Worm (Caenorhabditis elegans) whole organism, L1 larva: Measurements from ENCODE around the gene F10D7.5.

ENCODE experiments used
- C04F5.9 ChIP-seq: sonication (generic microtip); optimal IDR thresholded peaks from 2 replicates; lab custom pipeline; 2016; ENCODE audit warnings: missing genetic modification characterization, missing compliant biosample characterization
- C16A3.4 ChIP-seq: fragments of 150-350 bp; optimal IDR thresholded peaks from 2 replicates; lab custom pipeline; 2014; ENCODE audit warnings: missing biosample characterization, missing genetic modification characterization
- C34B4.2 ChIP-seq: sonication (generic microtip); optimal IDR thresholded peaks from 2 replicates; lab custom pipeline; 2017; ENCODE audit warnings: mild to moderate bottlenecking, missing genetic modification characterization, missing compliant biosample characterization
- ama-1 ChIP-seq: fragments of 150-350 bp; optimal IDR thresholded peaks from 2 replicates; lab custom pipeline; 2014
- blmp-1 ChIP-seq: fragments of 150-350 bp; optimal IDR thresholded peaks from 2 replicates; lab custom pipeline; 2014; ENCODE audit warnings: missing biosample characterization, missing genetic modification characterization
- ceh-63 ChIP-seq: fragments of 200-800 bp; sonication (Bioruptor generic); optimal IDR thresholded peaks from 2 replicates; lab custom pipeline; 2018; ENCODE audit warnings: mild to moderate bottlenecking, missing genetic modification characterization, missing compliant biosample characterization
- ceh-8 ChIP-seq: fragments of 200-800 bp; sonication (Bioruptor generic); optimal IDR thresholded peaks from 2 replicates; lab custom pipeline; 2018; ENCODE audit warnings: mild to moderate bottlenecking, missing genetic modification characterization, moderate library complexity, missing compliant biosample characterization
- ceh-82 ChIP-seq, 3 experiments: fragments of 150-350 bp in 1 of 3; sonication (generic microtip) in 2 of 3; optimal IDR thresholded peaks; 2 replicates each; lab custom pipeline; 2014 to 2017; ENCODE audit warnings: missing biosample characterization in 3 of 3, missing genetic modification characterization in 3 of 3
- ceh-88 ChIP-seq: fragments of 200-800 bp; sonication (Bioruptor generic); IDR thresholded peaks from 2 replicates; pipeline ENCODE4 v1.3.6; 2022; ENCODE audit warnings: missing genetic modification characterization, missing compliant biosample characterization
- dpl-1 ChIP-seq, 3 experiments: fragments of 150-350 bp in 2 of 3; sonication (generic microtip) in 1 of 3; optimal IDR thresholded peaks; 2 replicates each; lab custom pipeline; 2014 to 2017; ENCODE audit warnings: missing biosample characterization in 3 of 3, missing genetic modification characterization in 3 of 3, missing genetic modification reagents in 3 of 3
- dsc-1 ChIP-seq: sonication (generic microtip); optimal IDR thresholded peaks from 2 replicates; lab custom pipeline; 2016; ENCODE audit warnings: mild to moderate bottlenecking, missing genetic modification characterization, missing compliant biosample characterization
- efl-1 ChIP-seq, 4 experiments: fragments of 150-350 bp; optimal IDR thresholded peaks in 3 of 4; peaks in 1 of 4; 1 replicate in 1 of 4; 2 replicates in 3 of 4; lab custom pipeline; 2014; ENCODE audit warnings: missing biosample characterization in 2 of 4, missing genetic modification characterization in 2 of 4, missing genetic modification reagents in 2 of 4
- efl-3 ChIP-seq: fragments of 200-800 bp; sonication (Bioruptor generic); optimal IDR thresholded peaks from 2 replicates; lab custom pipeline; 2018; ENCODE audit warnings: mild to moderate bottlenecking, missing genetic modification characterization, missing compliant biosample characterization
- ets-5 ChIP-seq: fragments of 200-800 bp; sonication (Bioruptor generic); IDR thresholded peaks from 2 replicates; pipeline ENCODE4 v1.3.6; 2022; ENCODE audit warnings: missing genetic modification characterization, missing compliant biosample characterization
- fkh-10 ChIP-seq: sonication (generic microtip); optimal IDR thresholded peaks from 2 replicates; lab custom pipeline; 2017; ENCODE audit warnings: missing biosample characterization, missing genetic modification reagents, missing genetic modification characterization
- fkh-4 ChIP-seq: sonication (generic microtip); optimal IDR thresholded peaks from 2 replicates; lab custom pipeline; 2016; ENCODE audit warnings: missing compliant biosample characterization, missing genetic modification characterization, borderline replicate concordance
- fkh-8 ChIP-seq: sonication (generic microtip); optimal IDR thresholded peaks from 2 replicates; lab custom pipeline; 2016; ENCODE audit warnings: mild to moderate bottlenecking, missing genetic modification characterization, missing compliant biosample characterization
- grh-1 ChIP-seq: fragments of 200-800 bp; sonication (Bioruptor generic); IDR thresholded peaks from 2 replicates; pipeline ENCODE4 v1.3.6; 2022; ENCODE audit warnings: missing genetic modification reagents, missing genetic modification characterization, missing compliant biosample characterization
- hlh-4 ChIP-seq: sonication (generic microtip); optimal IDR thresholded peaks from 2 replicates; lab custom pipeline; 2016; ENCODE audit warnings: mild to moderate bottlenecking, missing genetic modification characterization, missing compliant biosample characterization
- hpl-2 ChIP-seq: fragments of 150-350 bp; optimal IDR thresholded peaks from 2 replicates; lab custom pipeline; 2014; ENCODE audit warnings: missing biosample characterization, missing genetic modification reagents, missing genetic modification characterization
- lin-13 ChIP-seq: fragments of 150-350 bp; optimal IDR thresholded peaks from 2 replicates; lab custom pipeline; 2014; ENCODE audit warnings: missing biosample characterization, missing genetic modification reagents, missing genetic modification characterization
- lin-15B ChIP-seq: fragments of 150-350 bp; sonication (generic microtip); optimal IDR thresholded peaks from 3 replicates; lab custom pipeline; 2014; ENCODE audit warnings: missing biosample characterization, missing genetic modification characterization
- lin-35 ChIP-seq, 2 experiments: fragments of 150-350 bp; optimal IDR thresholded peaks; 2 replicates each; lab custom pipeline; 2014; ENCODE audit warnings: missing biosample characterization in 2 of 2, missing genetic modification characterization in 2 of 2, missing genetic modification reagents in 2 of 2
- lin-39 ChIP-seq: fragments of 150-350 bp; optimal IDR thresholded peaks from 2 replicates; lab custom pipeline; 2014; ENCODE audit warnings: missing biosample characterization, missing genetic modification reagents, missing genetic modification characterization
- lir-3 ChIP-seq: sonication (generic microtip); optimal IDR thresholded peaks from 2 replicates; lab custom pipeline; 2016; ENCODE audit warnings: mild to moderate bottlenecking, missing genetic modification characterization, moderate library complexity, missing compliant biosample characterization; ENCODE audit not compliant: poor library complexity
- lsy-2 ChIP-seq, 2 experiments: fragments of 150-350 bp; optimal IDR thresholded peaks; 2 replicates each; lab custom pipeline; 2014; ENCODE audit warnings: missing biosample characterization in 2 of 2, missing genetic modification characterization in 2 of 2
- mep-1 ChIP-seq: fragments of 150-350 bp; optimal IDR thresholded peaks from 2 replicates; lab custom pipeline; 2014; ENCODE audit warnings: missing biosample characterization, missing genetic modification characterization
- nhr-11 ChIP-seq: fragments of 150-350 bp; optimal IDR thresholded peaks from 2 replicates; lab custom pipeline; 2014; ENCODE audit warnings: missing biosample characterization, missing genetic modification characterization
- nhr-20 ChIP-seq: sonication (generic microtip); optimal IDR thresholded peaks from 2 replicates; lab custom pipeline; 2016; ENCODE audit warnings: mild to moderate bottlenecking, missing genetic modification characterization, missing compliant biosample characterization
- nhr-237 ChIP-seq: fragments of 150-350 bp; optimal IDR thresholded peaks from 2 replicates; lab custom pipeline; 2014; ENCODE audit warnings: missing biosample characterization, missing genetic modification characterization
- nhr-28 ChIP-seq: fragments of 150-350 bp; optimal IDR thresholded peaks from 2 replicates; lab custom pipeline; 2014; ENCODE audit warnings: missing biosample characterization, missing genetic modification characterization
- nhr-71 ChIP-seq: sonication (generic microtip); optimal IDR thresholded peaks from 2 replicates; lab custom pipeline; 2016; ENCODE audit warnings: mild to moderate bottlenecking, missing genetic modification characterization, moderate library complexity, missing compliant biosample characterization
- nhr-85 ChIP-seq: sonication (generic microtip); peaks from one replicate; lab custom pipeline; 2016; ENCODE audit warnings: missing genetic modification characterization, inconsistent platforms, missing compliant biosample characterization
- nhr-90 ChIP-seq: sonication (generic microtip); optimal IDR thresholded peaks from 2 replicates; lab custom pipeline; 2016; ENCODE audit warnings: mild to moderate bottlenecking, missing genetic modification characterization, missing compliant biosample characterization; ENCODE audit not compliant: poor library complexity
- rnt-1 ChIP-seq: sonication (generic microtip); optimal IDR thresholded peaks from 2 replicates; lab custom pipeline; 2016; ENCODE audit warnings: mild to moderate bottlenecking, missing genetic modification characterization, moderate library complexity, missing compliant biosample characterization
- skn-1 ChIP-seq: fragments of 150-350 bp; optimal IDR thresholded peaks from 2 replicates; lab custom pipeline; 2014; ENCODE audit warnings: missing biosample characterization, missing genetic modification characterization
- snu-23 ChIP-seq: sonication (generic microtip); optimal IDR thresholded peaks from 2 replicates; lab custom pipeline; 2016; ENCODE audit warnings: missing genetic modification characterization, missing compliant biosample characterization
- sox-4 ChIP-seq: sonication (generic microtip); optimal IDR thresholded peaks from 2 replicates; lab custom pipeline; 2016; ENCODE audit warnings: missing genetic modification characterization, missing compliant biosample characterization
- tbx-2 ChIP-seq: sonication (generic microtip); optimal IDR thresholded peaks from 2 replicates; lab custom pipeline; 2016; ENCODE audit warnings: missing genetic modification characterization, missing compliant biosample characterization
- tlp-1 ChIP-seq: fragments of 150-350 bp; optimal IDR thresholded peaks from 2 replicates; lab custom pipeline; 2014; ENCODE audit warnings: missing biosample characterization, missing genetic modification characterization
- unc-130 ChIP-seq: fragments of 150-350 bp; optimal IDR thresholded peaks from 2 replicates; lab custom pipeline; 2017; ENCODE audit warnings: missing biosample characterization, missing genetic modification characterization, inconsistent platforms
- unc-86 ChIP-seq: sonication (generic microtip); optimal IDR thresholded peaks from 2 replicates; lab custom pipeline; 2016; ENCODE audit warnings: missing genetic modification characterization, missing compliant biosample characterization
- vab-15 ChIP-seq: sonication (generic microtip); optimal IDR thresholded peaks from 2 replicates; lab custom pipeline; 2017; ENCODE audit warnings: missing genotype, mild to moderate bottlenecking, missing genetic modification characterization, missing compliant biosample characterization
- xbp-1 ChIP-seq: sonication (generic microtip); optimal IDR thresholded peaks from 2 replicates; lab custom pipeline; 2016; ENCODE audit warnings: missing genetic modification characterization, missing compliant biosample characterization
- ztf-11 ChIP-seq, 2 experiments: sonication (generic microtip); optimal IDR thresholded peaks; 2 replicates each; lab custom pipeline; 2016 to 2017; ENCODE audit warnings: missing genetic modification characterization in 2 of 2, missing biosample characterization in 1 of 2, missing compliant biosample characterization in 1 of 2
- ztf-4 ChIP-seq: fragments of 150-350 bp; optimal IDR thresholded peaks from 2 replicates; lab custom pipeline; 2014; ENCODE audit warnings: missing biosample characterization, missing genetic modification characterization

The F10D7.5 gene

ce11 chrX:17426712-17427111, 35.3 kb upstream of the F10D7.5 start (continued):
- no peak for TF ChIP-seq hlh-4 (tag; lab: Kevin White, UChicago)
- no peak for TF ChIP-seq ets-5
- peak; percentile 63 for TF ChIP-seq grh-1 (GFP tag; lab: Robert Waterston, UW)
- no peak for TF ChIP-seq rnt-1 (tag; lab: Kevin White, UChicago)
- no peak for TF ChIP-seq vab-15 (tag; lab: Kevin White, UChicago)
- TF ChIP-seq nhr-237 (tag; lab: Kevin White, UChicago) = no peak
- no peak for TF ChIP-seq C04F5.9 (tag; lab: Kevin White, UChicago)
- TF ChIP-seq tbx-2 (tag; lab: Kevin White, UChicago) = no peak
- TF ChIP-seq tlp-1 (tag; lab: Kevin White, UChicago) = no peak
- TF ChIP-seq ztf-11 (tag; optimal IDR thresholded peaks at IDR 0.05; lab: Kevin White, UChicago) = no peak
- TF ChIP-seq ztf-4 (tag; lab: Kevin White, UChicago) = no peak
- TF ChIP-seq lin-13 = no peak
- no peak for TF ChIP-seq efl-1 (optimal IDR thresholded peaks at IDR 0.05; lab: Kevin White, UChicago)
- no peak for TF ChIP-seq efl-1 (GFP tag; optimal IDR thresholded peaks at IDR 0.05 in 1 of 2; lab: Kevin White, UChicago)

DNA sequence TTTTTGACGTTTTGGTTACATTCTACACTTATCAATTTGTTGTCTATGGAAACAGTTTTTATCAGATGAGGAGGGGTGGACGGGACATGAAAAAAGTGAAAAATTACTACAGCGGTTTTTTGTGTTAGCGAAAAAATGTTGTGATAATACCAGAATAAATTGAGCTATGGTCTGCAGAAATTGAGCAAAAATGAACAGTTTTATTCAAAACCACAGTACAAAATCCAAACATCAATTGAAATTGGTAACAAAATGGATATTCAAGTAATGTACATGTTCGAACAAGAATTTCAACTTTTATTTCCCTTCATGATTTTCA, 33.1 kb upstream of the F10D7.5 start:
- TF ChIP-seq hpl-2 (no peak), tlp-1 (tag; lab: Kevin White, UChicago) (no peak), ceh-8 (GFP tag; lab: Kevin White, UChicago) (no peak), ceh-63 (GFP tag; lab: Kevin White, UChicago) (no peak), nhr-90 (tag; lab: Kevin White, UChicago) (no peak), ceh-82 (tag; optimal IDR thresholded peaks at IDR 0.05; lab: Kevin White, UChicago) (no peak), nhr-71 (no peak), ztf-4 (tag; lab: Kevin White, UChicago) (no peak), ceh-88 (GFP tag; lab: Robert Waterston, UW) (no peak), nhr-11 (tag; lab: Kevin White, UChicago) (no peak), lin-39 (tag; lab: Kevin White, UChicago) (no peak), C16A3.4 (tag; lab: Kevin White, UChicago) (no peak), dpl-1 (GFP tag; optimal IDR thresholded peaks at IDR 0.05; lab: Kevin White, UChicago) (no peak), nhr-20 (tag; lab: Kevin White, UChicago) (no peak), lin-35 (GFP tag; optimal IDR thresholded peaks at IDR 0.05; lab: Kevin White, UChicago) (no peak), lin-15B (no peak)
- TF ChIP-seq, all 84 proteins: peak for 0

DNA sequence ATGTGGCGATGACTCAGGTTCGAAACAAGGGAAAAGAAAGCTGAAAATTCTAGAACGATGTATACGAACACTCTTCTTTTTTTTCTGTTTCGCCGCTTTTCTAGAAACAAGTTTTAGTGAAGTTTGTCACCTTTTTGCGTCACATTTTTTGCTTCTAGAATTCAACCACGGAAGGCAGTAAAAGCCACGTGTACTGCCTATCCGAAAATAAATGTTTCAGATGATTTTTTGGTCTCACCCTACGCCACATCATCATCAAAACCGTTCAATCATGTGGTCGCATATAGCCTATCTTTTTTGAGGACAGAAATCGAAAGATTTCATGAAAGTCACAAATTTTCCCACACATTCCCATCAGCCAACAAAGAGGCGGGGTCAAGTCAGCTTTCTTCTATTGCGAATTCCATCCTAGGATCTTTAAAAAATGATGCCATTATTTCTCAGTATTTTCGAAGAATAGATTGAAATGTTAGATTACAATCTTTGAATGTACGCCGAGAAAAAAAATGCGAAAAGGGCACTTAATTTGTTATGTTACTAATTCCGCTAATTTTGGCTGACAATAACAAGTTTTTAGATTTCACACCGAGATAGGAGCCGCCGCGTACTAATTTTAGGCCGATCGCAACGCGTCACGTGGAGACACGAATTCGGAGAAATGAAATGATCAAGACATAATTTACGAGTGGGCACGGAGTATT, 32.6 kb upstream of the F10D7.5 start:
- TF ChIP-seq lin-35 (GFP tag; optimal IDR thresholded peaks at IDR 0.05; lab: Kevin White, UChicago) (peak in 1 of 2 experiments; percentile 37), nhr-71 (peak; percentile 55), fkh-4 (tag; lab: Kevin White, UChicago) (no peak), nhr-237 (tag; lab: Kevin White, UChicago) (no peak), efl-1 (optimal IDR thresholded peaks at IDR 0.05; lab: Kevin White, UChicago) (no peak), efl-1 (GFP tag; optimal IDR thresholded peaks at IDR 0.05 in 1 of 2; lab: Kevin White, UChicago) (peak in 1 of 2 experiments; percentile 91), lsy-2 (tag; optimal IDR thresholded peaks at IDR 0.05; lab: Kevin White, UChicago) (peak in 1 of 2 experiments; percentile 2), unc-86 (tag; lab: Kevin White, UChicago) (no peak), sox-4 (tag; lab: Kevin White, UChicago) (no peak), snu-23 (GFP tag; lab: Kevin White, UChicago) (peak; percentile 13), nhr-85 (tag; lab: Kevin White, UChicago) (peak; percentile 92), lir-3 (tag; lab: Kevin White, UChicago) (peak; percentile 1), nhr-90 (tag; lab: Kevin White, UChicago) (peak; percentile 23), fkh-8 (tag; lab: Kevin White, UChicago) (no peak), hlh-4 (tag; lab: Kevin White, UChicago) (no peak), dsc-1 (tag; lab: Kevin White, UChicago) (no peak), grh-1 (GFP tag; lab: Robert Waterston, UW) (0 out of 2 replicates have a peak, but pooled peaks have one; percentile 26), tlp-1 (tag; lab: Kevin White, UChicago) (no peak), xbp-1 (no peak), fkh-10 (GFP tag; lab: Kevin White, UChicago) (no peak), C16A3.4 (tag; lab: Kevin White, UChicago) (no peak), ama-1 (lab: Kevin White, UChicago) (no peak), C34B4.2 (tag; lab: Kevin White, UChicago) (no peak), ceh-8 (GFP tag; lab: Kevin White, UChicago) (no peak), nhr-28 (no peak), lin-13 (peak; percentile 4), vab-15 (tag; lab: Kevin White, UChicago) (no peak), unc-130 (tag; lab: Kevin White, UChicago) (no peak), efl-3 (GFP tag; lab: Kevin White, UChicago) (no peak), skn-1 (tag; lab: Kevin White, UChicago) (no peak), mep-1 (no peak), blmp-1 (tag; lab: Kevin White, UChicago) (peak; percentile 29)
